Fruit fly (Drosophila melanogaster) whole organism, embryonic: ENCODE results near the gene CG15170.
A peak's percentile ranks its signal among the peaks of the same experiment; 100 is the strongest.

Experiments
- Atf6 ChIP-seq: fragments of 200-800 bp; sonication (Bioruptor generic); IDR thresholded peaks from 2 replicates; pipeline ENCODE4 v1.3.6; 2022; ENCODE audit warnings: missing biosample characterization, missing genetic modification characterization
- B-H2 ChIP-seq: fragments of 200-800 bp; sonication (Bioruptor generic); optimal IDR thresholded peaks from 2 replicates; lab custom pipeline; 2018; ENCODE audit warnings: missing biosample characterization, mild to moderate bottlenecking, missing genetic modification characterization
- CG10267 ChIP-seq: fragments of 200-800 bp; sonication (Bioruptor generic); optimal IDR thresholded peaks from 2 replicates; lab custom pipeline; 2018; ENCODE audit warnings: missing biosample characterization, mild to moderate bottlenecking, missing genetic modification characterization, moderate library complexity
- CG10543 ChIP-seq: fragments of 200-800 bp; sonication (Bioruptor generic); optimal IDR thresholded peaks from 3 replicates; lab custom pipeline; 2017; ENCODE audit warnings: missing biosample characterization, mild to moderate bottlenecking, missing genetic modification characterization, moderate library complexity
- CG12236 ChIP-seq: fragments of 200-800 bp; sonication (Bioruptor generic); optimal IDR thresholded peaks from 2 replicates; lab custom pipeline; 2016; ENCODE audit warnings: missing biosample characterization, missing genetic modification characterization
- CG13287 ChIP-seq: fragments of 200-800 bp; sonication (Bioruptor generic); IDR thresholded peaks from 2 replicates; pipeline ENCODE4 v1.3.6; 2022; ENCODE audit warnings: missing biosample characterization, missing genetic modification characterization; ENCODE audit not compliant: partially characterized antibody
- CG13296 ChIP-seq: fragments of 200-800 bp; sonication (Bioruptor generic); optimal IDR thresholded peaks from 3 replicates; lab custom pipeline; 2018; ENCODE audit warnings: missing biosample characterization, mild to moderate bottlenecking, missing genetic modification characterization
- CG15479 ChIP-seq: fragments of 200-800 bp; sonication (Bioruptor generic); optimal IDR thresholded peaks from 3 replicates; lab custom pipeline; 2019; ENCODE audit warnings: missing biosample characterization, mild to moderate bottlenecking, missing genetic modification characterization, moderate library complexity
- CG1603 ChIP-seq: fragments of 200-800 bp; sonication (Bioruptor generic); optimal IDR thresholded peaks from 2 replicates; lab custom pipeline; 2019; ENCODE audit warnings: missing biosample characterization, mild to moderate bottlenecking, missing genetic modification characterization, moderate library complexity
- CG34376 ChIP-seq: fragments of 200-800 bp; sonication (Bioruptor generic); optimal IDR thresholded peaks from 2 replicates; lab custom pipeline; 2018; ENCODE audit warnings: missing biosample characterization, mild to moderate bottlenecking, missing genetic modification characterization
- CG4328 ChIP-seq: fragments of 200-800 bp; sonication (Bioruptor generic); optimal IDR thresholded peaks from 3 replicates; lab custom pipeline; 2017; ENCODE audit warnings: missing biosample characterization, missing genetic modification reagents, missing genetic modification characterization
- CG6654 ChIP-seq: fragments of 200-800 bp; sonication (Bioruptor generic); optimal IDR thresholded peaks from 2 replicates; lab custom pipeline; 2017; ENCODE audit warnings: missing biosample characterization, mild to moderate bottlenecking, missing genetic modification characterization
- CG7372 ChIP-seq: fragments of 200-800 bp; sonication (Bioruptor generic); IDR thresholded peaks from 2 replicates; pipeline ENCODE4 v1.3.6; 2022; ENCODE audit warnings: missing biosample characterization, missing genetic modification characterization
- CG8089 ChIP-seq: fragments of 200-800 bp; sonication (Bioruptor generic); optimal IDR thresholded peaks from 3 replicates; lab custom pipeline; 2016; ENCODE audit warnings: missing biosample characterization, missing genetic modification characterization
- CG8281 ChIP-seq: fragments of 200-800 bp; sonication (Bioruptor generic); optimal IDR thresholded peaks from 2 replicates; lab custom pipeline; 2018; ENCODE audit warnings: missing biosample characterization, mild to moderate bottlenecking, missing genetic modification characterization, moderate library complexity
- CG8290 ChIP-seq, 3 experiments: fragments of 200-800 bp; sonication (Bioruptor generic); optimal IDR thresholded peaks; 2 replicates each; lab custom pipeline; 2016 to 2019; ENCODE audit warnings: missing biosample characterization in 3 of 3, missing genetic modification characterization in 3 of 3, mild to moderate bottlenecking in 2 of 3, moderate library complexity in 1 of 3
- CrebB ChIP-seq: fragments of 200-800 bp; sonication (Bioruptor generic); optimal IDR thresholded peaks from 3 replicates; lab custom pipeline; 2018; ENCODE audit warnings: missing biosample characterization, mild to moderate bottlenecking, missing genetic modification characterization
- D19B ChIP-seq: fragments of 200-800 bp; sonication (Bioruptor generic); optimal IDR thresholded peaks from 2 replicates; lab custom pipeline; 2017; ENCODE audit warnings: missing biosample characterization, mild to moderate bottlenecking, missing genetic modification characterization
- Dip3 ChIP-seq: fragments of 200-800 bp; sonication (Bioruptor generic); optimal IDR thresholded peaks from 3 replicates; lab custom pipeline; 2016; ENCODE audit warnings: missing biosample characterization, missing genetic modification characterization
- Drgx ChIP-seq: fragments of 200-800 bp; sonication (Bioruptor generic); IDR thresholded peaks from 2 replicates; pipeline ENCODE4 v1.3.6; 2022; ENCODE audit warnings: missing biosample characterization, missing genetic modification characterization
- Fer3 ChIP-seq: fragments of 200-800 bp; sonication (Bioruptor generic); optimal IDR thresholded peaks from 2 replicates; lab custom pipeline; 2018; ENCODE audit warnings: missing biosample characterization, mild to moderate bottlenecking, missing genetic modification characterization, moderate library complexity
- GATAe ChIP-seq: fragments of 200-800 bp; sonication (Bioruptor generic); conservative IDR thresholded peaks from 2 replicates; pipeline ENCODE4 v1.3.6; 2022; ENCODE audit warnings: missing biosample characterization, missing genetic modification characterization
- Kr ChIP-seq: fragments of 200-800 bp; sonication (Bioruptor generic); optimal IDR thresholded peaks from 2 replicates; lab custom pipeline; 2017; ENCODE audit warnings: missing biosample characterization, mild to moderate bottlenecking, missing genetic modification characterization
- Med ChIP-seq: fragments of 200-800 bp; sonication (Bioruptor generic); peaks from one replicate; lab custom pipeline; 2016; ENCODE audit warnings: missing biosample characterization, missing genetic modification characterization, mild to moderate bottlenecking, inconsistent platforms, moderate library complexity
- Taf1 ChIP-seq: fragments of 200-800 bp; sonication (Bioruptor generic); IDR thresholded peaks from 2 replicates; pipeline ENCODE4 v1.3.6; 2022; ENCODE audit warnings: missing biosample characterization, missing genetic modification characterization
- YL-1 ChIP-seq: fragments of 200-800 bp; sonication (Bioruptor generic); optimal IDR thresholded peaks from 3 replicates; lab custom pipeline; 2017; ENCODE audit warnings: missing biosample characterization, mild to moderate bottlenecking, missing genetic modification characterization
- amos ChIP-seq: fragments of 200-800 bp; sonication (Bioruptor generic); IDR thresholded peaks from 2 replicates; pipeline ENCODE4 v1.3.6; 2022; ENCODE audit warnings: missing biosample characterization, missing genetic modification characterization; ENCODE audit not compliant: partially characterized antibody
- ase ChIP-seq: fragments of 200-800 bp; sonication (Bioruptor generic); IDR thresholded peaks from 3 replicates; pipeline ENCODE4 v1.3.6; 2022; ENCODE audit warnings: missing biosample characterization, missing genetic modification characterization
- caup ChIP-seq: fragments of 200-800 bp; sonication (Bioruptor generic); optimal IDR thresholded peaks from 3 replicates; lab custom pipeline; 2017; ENCODE audit warnings: missing biosample characterization, mild to moderate bottlenecking, missing genetic modification characterization, moderate library complexity; ENCODE audit not compliant: severe bottlenecking
- chinmo ChIP-seq: fragments of 200-800 bp; sonication (Bioruptor generic); IDR thresholded peaks from 4 replicates; pipeline ENCODE4 v1.3.6; 2022; ENCODE audit warnings: missing biosample characterization, missing genetic modification characterization; ENCODE audit not compliant: partially characterized antibody
- ci ChIP-seq: fragments of 200-800 bp; sonication (Bioruptor generic); IDR thresholded peaks from 3 replicates; pipeline ENCODE4 v1.3.6; 2022; ENCODE audit warnings: missing biosample characterization, missing genetic modification characterization
- crp ChIP-seq, 2 experiments: fragments of 200-800 bp; sonication (Bioruptor generic); optimal IDR thresholded peaks; 2 replicates in 1 of 2; 3 replicates in 1 of 2; lab custom pipeline; 2017; ENCODE audit warnings: missing biosample characterization in 2 of 2, missing genetic modification characterization in 2 of 2, mild to moderate bottlenecking in 1 of 2, moderate library complexity in 1 of 2
- dm ChIP-seq: fragments of 200-800 bp; sonication (Bioruptor generic); optimal IDR thresholded peaks from 3 replicates; lab custom pipeline; 2016; ENCODE audit warnings: missing biosample characterization, missing genetic modification characterization
- grn ChIP-seq: fragments of 200-800 bp; sonication (Bioruptor generic); optimal IDR thresholded peaks from 3 replicates; lab custom pipeline; 2017; ENCODE audit warnings: missing biosample characterization, missing genetic modification characterization
- hth ChIP-seq: fragments of >200 bp; optimal IDR thresholded peaks from 2 replicates; lab custom pipeline; 2017; ENCODE audit warnings: inconsistent platforms
- klu ChIP-seq: fragments of 200-800 bp; sonication (Bioruptor generic); IDR thresholded peaks from 2 replicates; pipeline ENCODE4 v1.3.6; 2022; ENCODE audit warnings: missing biosample characterization, missing genetic modification characterization
- lilli ChIP-seq: fragments of 200-800 bp; sonication (Bioruptor generic); optimal IDR thresholded peaks from 3 replicates; lab custom pipeline; 2016; ENCODE audit warnings: missing biosample characterization, missing genetic modification characterization
- mld ChIP-seq: fragments of 200-800 bp; sonication (Bioruptor generic); IDR thresholded peaks from 3 replicates; pipeline ENCODE4 v1.3.6; 2022; ENCODE audit warnings: missing biosample characterization, missing genetic modification characterization; ENCODE audit not compliant: partially characterized antibody
- nerfin-2 ChIP-seq: fragments of 200-800 bp; sonication (Bioruptor generic); IDR thresholded peaks from 2 replicates; pipeline ENCODE4 v1.3.6; 2022; ENCODE audit warnings: missing biosample characterization, missing genetic modification characterization; ENCODE audit not compliant: partially characterized antibody
- pfk ChIP-seq: fragments of 200-800 bp; sonication (Bioruptor generic); optimal IDR thresholded peaks from 2 replicates; lab custom pipeline; 2018; ENCODE audit warnings: missing biosample characterization, mild to moderate bottlenecking, missing genetic modification characterization, moderate library complexity
- pho ChIP-seq: fragments of 200-800 bp; sonication (Bioruptor generic); optimal IDR thresholded peaks from 2 replicates; lab custom pipeline; 2016; ENCODE audit warnings: missing biosample characterization, missing genetic modification characterization
- pnt ChIP-seq: fragments of 200-800 bp; sonication (Bioruptor generic); optimal IDR thresholded peaks from 3 replicates; lab custom pipeline; 2016; ENCODE audit warnings: missing biosample characterization, missing genetic modification characterization
- prd ChIP-seq, 3 experiments: fragments of >200 bp in 2 of 3; fragments of 200-800 bp in 1 of 3; sonication (Bioruptor generic) in 1 of 3; optimal IDR thresholded peaks in 2 of 3; IDR thresholded peaks in 1 of 3; 2 replicates in 2 of 3; 3 replicates in 1 of 3; pipeline versions ENCODE4 v1.3.6 to Lab custom; 2017 to 2022; ENCODE audit warnings: missing biosample characterization in 1 of 3, missing genetic modification characterization in 1 of 3
- rib ChIP-seq: fragments of 200-800 bp; sonication (Bioruptor generic); IDR thresholded peaks from 2 replicates; pipeline ENCODE4 v1.3.6; 2022; ENCODE audit warnings: missing biosample characterization, missing genetic modification characterization
- salm ChIP-seq: fragments of 200-800 bp; sonication (Bioruptor generic); optimal IDR thresholded peaks from 2 replicates; lab custom pipeline; 2018; ENCODE audit warnings: missing biosample characterization, mild to moderate bottlenecking, missing genetic modification characterization
- sens ChIP-seq: fragments of 200-800 bp; sonication (Bioruptor generic); peaks from one replicate; lab custom pipeline; 2016; ENCODE audit warnings: missing biosample characterization, missing genetic modification characterization
- stwl ChIP-seq: fragments of 200-800 bp; sonication (Bioruptor generic); optimal IDR thresholded peaks from 3 replicates; lab custom pipeline; 2018; ENCODE audit warnings: missing biosample characterization, mild to moderate bottlenecking, missing genetic modification characterization, moderate library complexity
- sug ChIP-seq: fragments of 200-800 bp; optimal IDR thresholded peaks from 2 replicates; lab custom pipeline; 2019; ENCODE audit warnings: missing biosample characterization, mild to moderate bottlenecking, missing genetic modification characterization, moderate library complexity
- tio ChIP-seq: fragments of 200-800 bp; sonication (Bioruptor generic); optimal IDR thresholded peaks from 2 replicates; lab custom pipeline; 2017; ENCODE audit warnings: missing biosample characterization, missing genetic modification characterization, inconsistent platforms

The CG15170 gene

DNA sequence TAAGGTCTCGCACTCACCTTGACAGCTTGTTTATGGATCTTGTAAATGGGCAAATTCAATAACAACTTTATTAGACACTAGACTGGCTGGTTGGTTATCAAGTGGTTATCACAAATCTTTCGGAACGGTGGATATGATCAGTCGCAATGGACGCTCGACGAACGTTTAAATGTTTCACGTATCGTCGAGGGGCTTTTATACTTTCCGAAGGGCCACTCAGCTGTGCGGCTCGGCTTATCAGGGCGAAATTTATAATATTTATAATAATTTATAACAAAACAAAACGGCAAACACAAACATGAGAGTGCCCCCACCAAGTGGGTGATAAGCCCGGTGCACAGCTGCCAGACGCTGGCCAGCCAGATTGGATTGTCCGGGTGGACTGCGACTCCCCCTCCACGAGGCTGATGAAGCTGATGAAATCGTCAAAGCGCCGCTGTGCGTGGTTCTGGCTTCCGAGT, 35.7 kb downstream of the CG15170 start, which contains the start of gene CG10621:
Gene CG10621 (minus strand): TSS at position 177 of the 461 bp plus-strand sequence.
- TF ChIP-seq CG7372 (GFP tag; lab: Robert Waterston, UW) (no peak), D19B (GFP tag; lab: Kevin White, UChicago) (no peak), CG12236 (GFP tag; lab: Kevin White, UChicago) (no peak), CG10267 (no peak), Drgx (GFP tag; lab: Robert Waterston, UW) (0 out of 2 replicates have a peak, but pooled peaks have one; percentile 16), grn (GFP tag; lab: Kevin White, UChicago) (peak; percentile 92), ase (GFP tag; lab: Robert Waterston, UW) (no peak), CG4328 (GFP tag; lab: Kevin White, UChicago) (no peak), CG15479 (GFP tag; lab: Kevin White, UChicago) (no peak), sug (tag; lab: Kevin White, UChicago) (peak; percentile 97), CG1603 (tag; lab: Kevin White, UChicago) (no peak), CG13287 (GFP tag; lab: Robert Waterston, UW) (peak; percentile 29; the same call in 1 of the 2 replicates), amos (GFP tag; lab: Robert Waterston, UW) (peak; percentile 21; the same call in 1 of the 2 replicates), B-H2 (GFP tag; lab: Kevin White, UChicago) (peak; percentile 9), Kr (GFP tag; lab: Kevin White, UChicago) (no peak), Taf1 (no peak), GATAe (GFP tag; lab: Robert Waterston, UW) (peak; percentile 27; the same call in 1 of the 2 replicates), CG10543 (peak; percentile 73), pnt (GFP tag; lab: Kevin White, UChicago) (no peak), Fer3 (tag; lab: Kevin White, UChicago) (no peak), CG8281 (tag; lab: Kevin White, UChicago) (no peak), CG8089 (no peak), CrebB (tag; lab: Kevin White, UChicago) (peak; percentile 3), crp (GFP tag; optimal IDR thresholded peaks at IDR 0.05; lab: Kevin White, UChicago) (peak in 1 of 2 experiments; percentile 50), CG8290 (GFP tag; optimal IDR thresholded peaks at IDR 0.05; lab: Kevin White, UChicago) (no peak), CG8290 (tag; optimal IDR thresholded peaks at IDR 0.05; lab: Kevin White, UChicago) (peak in 1 of 2 experiments; percentile 65), caup (GFP tag; lab: Kevin White, UChicago) (peak; percentile 33), chinmo (peak; percentile 94; the same call in 3 of the 4 replicates), ci (GFP tag; lab: Robert Waterston, UW) (0 out of 3 replicates have a peak, but pooled peaks have one; percentile 39), prd (optimal IDR thresholded peaks at IDR 0.05; lab: Kevin White, UChicago) (no peak), prd (GFP tag; IDR thresholded peaks at IDR 0.05; lab: Robert Waterston, UW) (no peak), CG34376 (peak; percentile 99), dm (GFP tag; lab: Kevin White, UChicago) (no peak), rib (GFP tag; lab: Robert Waterston, UW) (peak; percentile 28; the same call in 1 of the 2 replicates), pfk (GFP tag; lab: Kevin White, UChicago) (peak; percentile 37), Med (GFP tag; lab: Kevin White, UChicago) (peak; percentile 58), tio (GFP tag; lab: Kevin White, UChicago) (no peak), stwl (no peak), CG6654 (GFP tag; lab: Kevin White, UChicago) (no peak), hth (lab: Kevin White, UChicago) (no peak), YL-1 (no peak), Dip3 (no peak), sens (no peak), pho (GFP tag; lab: Kevin White, UChicago) (no peak), Atf6 (peak; percentile 44; the same call in 1 of the 2 replicates), salm (no peak), klu (GFP tag; lab: Robert Waterston, UW) (no peak), mld (no peak), CG13296 (GFP tag; lab: Kevin White, UChicago) (peak; percentile 1), nerfin-2 (GFP tag; lab: Robert Waterston, UW) (peak; percentile 22; the same call in 1 of the 2 replicates), lilli (GFP tag; lab: Kevin White, UChicago) (peak; percentile 54)
